Worm (Caenorhabditis elegans): ENCODE data around the gene Y79H2A.4.

- no peak for TF ChIP-seq lin-11 (tag; optimal IDR thresholded peaks at IDR 0.05)
- no peak for TF ChIP-seq elt-1 (tag; optimal IDR thresholded peaks at IDR 0.05)
- no peak for TF ChIP-seq unc-39 (tag; optimal IDR thresholded peaks at IDR 0.05)
- no peak for TF ChIP-seq egl-27 (tag; optimal IDR thresholded peaks at IDR 0.05)
- no peak for TF ChIP-seq blmp-1 (tag; optimal IDR thresholded peaks at IDR 0.05; ENCODE audit: insufficient read depth)
- no peak for TF ChIP-seq mdl-1 (tag; optimal IDR thresholded peaks at IDR 0.05)
- TF ChIP-seq nhr-12 (tag; optimal IDR thresholded peaks at IDR 0.05) = no peak
- no peak for TF ChIP-seq nhr-23 (tag; optimal IDR thresholded peaks at IDR 0.05)
- TF ChIP-seq nhr-25 (tag; optimal IDR thresholded peaks at IDR 0.05) = no peak
- TF ChIP-seq R02D3.7 (tag; optimal IDR thresholded peaks at IDR 0.05) = no peak
- TF ChIP-seq ceh-16 (tag; optimal IDR thresholded peaks at IDR 0.05) = no peak
- TF ChIP-seq unc-62 (GFP tag; optimal IDR thresholded peaks at IDR 0.05) = no peak
- TF ChIP-seq lin-13 (GFP tag; optimal IDR thresholded peaks at IDR 0.05) = no peak
These were observed 18.8 kb upstream of the Y79H2A.4 start for ce11 chrIII:12022281-12022680.
